Worm (Caenorhabditis elegans) whole organism, L1 larva: ENCODE data around the gene Y45G5AM.5.

Source experiments
- C16A3.4 ChIP-seq: fragments of 150-350 bp; optimal IDR thresholded peaks from 2 replicates; lab custom pipeline; 2014; ENCODE audit warnings: missing biosample characterization, missing genetic modification characterization
- C34B4.2 ChIP-seq: sonication (generic microtip); optimal IDR thresholded peaks from 2 replicates; lab custom pipeline; 2017; ENCODE audit warnings: mild to moderate bottlenecking, missing genetic modification characterization, missing compliant biosample characterization
- Y116A8C.19 ChIP-seq: sonication (generic microtip); optimal IDR thresholded peaks from 2 replicates; lab custom pipeline; 2016; ENCODE audit warnings: missing compliant biosample characterization, missing genetic modification characterization, borderline replicate concordance
- aha-1 ChIP-seq: fragments of 150-350 bp; optimal IDR thresholded peaks from 2 replicates; lab custom pipeline; 2014; ENCODE audit warnings: missing biosample characterization, missing genetic modification characterization
- ama-1 ChIP-seq: fragments of 150-350 bp; optimal IDR thresholded peaks from 2 replicates; lab custom pipeline; 2014
- ceh-82 ChIP-seq, 3 experiments: fragments of 150-350 bp in 1 of 3; sonication (generic microtip) in 2 of 3; optimal IDR thresholded peaks; 2 replicates each; lab custom pipeline; 2014 to 2017; ENCODE audit warnings: missing biosample characterization in 3 of 3, missing genetic modification characterization in 3 of 3
- ceh-88 ChIP-seq: fragments of 200-800 bp; sonication (Bioruptor generic); IDR thresholded peaks from 2 replicates; pipeline ENCODE4 v1.3.6; 2022; ENCODE audit warnings: missing genetic modification characterization, missing compliant biosample characterization
- ceh-90 ChIP-seq: sonication (generic microtip); optimal IDR thresholded peaks from 2 replicates; lab custom pipeline; 2016; ENCODE audit warnings: missing genetic modification characterization, missing compliant biosample characterization
- ces-1 ChIP-seq: fragments of 150-350 bp; optimal IDR thresholded peaks from 2 replicates; lab custom pipeline; 2014; ENCODE audit warnings: missing biosample characterization, missing genetic modification reagents, missing genetic modification characterization
- efl-1 ChIP-seq, 4 experiments: fragments of 150-350 bp; optimal IDR thresholded peaks in 3 of 4; peaks in 1 of 4; 1 replicate in 1 of 4; 2 replicates in 3 of 4; lab custom pipeline; 2014; ENCODE audit warnings: missing biosample characterization in 2 of 4, missing genetic modification characterization in 2 of 4, missing genetic modification reagents in 2 of 4
- efl-3 ChIP-seq: fragments of 200-800 bp; sonication (Bioruptor generic); optimal IDR thresholded peaks from 2 replicates; lab custom pipeline; 2018; ENCODE audit warnings: mild to moderate bottlenecking, missing genetic modification characterization, missing compliant biosample characterization
- elt-3 ChIP-seq, 6 experiments: fragments of 150-350 bp in 1 of 6; sonication (generic microtip); optimal IDR thresholded peaks; 2 replicates each; lab custom pipeline; 2017 to 2018; ENCODE audit warnings: missing biosample characterization in 6 of 6, missing genetic modification characterization in 6 of 6, inconsistent platforms in 1 of 6
- fkh-10 ChIP-seq: sonication (generic microtip); optimal IDR thresholded peaks from 2 replicates; lab custom pipeline; 2017; ENCODE audit warnings: missing biosample characterization, missing genetic modification reagents, missing genetic modification characterization
- fkh-4 ChIP-seq: sonication (generic microtip); optimal IDR thresholded peaks from 2 replicates; lab custom pipeline; 2016; ENCODE audit warnings: missing compliant biosample characterization, missing genetic modification characterization, borderline replicate concordance
- fkh-8 ChIP-seq: sonication (generic microtip); optimal IDR thresholded peaks from 2 replicates; lab custom pipeline; 2016; ENCODE audit warnings: mild to moderate bottlenecking, missing genetic modification characterization, missing compliant biosample characterization
- hlh-17 ChIP-seq: fragments of 200-800 bp; sonication (Bioruptor generic); optimal IDR thresholded peaks from 2 replicates; lab custom pipeline; 2018; ENCODE audit warnings: missing genetic modification characterization, mild to moderate bottlenecking, missing compliant biosample characterization, moderate library complexity, borderline replicate concordance
- hlh-4 ChIP-seq: sonication (generic microtip); optimal IDR thresholded peaks from 2 replicates; lab custom pipeline; 2016; ENCODE audit warnings: mild to moderate bottlenecking, missing genetic modification characterization, missing compliant biosample characterization
- irx-1 ChIP-seq: sonication (generic microtip); optimal IDR thresholded peaks from 2 replicates; lab custom pipeline; 2016; ENCODE audit warnings: missing genetic modification characterization, missing compliant biosample characterization
- isw-1 ChIP-seq: fragments of 200-800 bp; sonication (Bioruptor generic); IDR thresholded peaks from 2 replicates; pipeline ENCODE4 v1.3.6; 2022; ENCODE audit warnings: missing genetic modification characterization, missing compliant biosample characterization
- jun-1 ChIP-seq: fragments of 150-350 bp; optimal IDR thresholded peaks from 2 replicates; lab custom pipeline; 2014; ENCODE audit warnings: missing biosample characterization, missing genetic modification reagents, missing genetic modification characterization
- lin-13 ChIP-seq: fragments of 150-350 bp; optimal IDR thresholded peaks from 2 replicates; lab custom pipeline; 2014; ENCODE audit warnings: missing biosample characterization, missing genetic modification reagents, missing genetic modification characterization
- lin-39 ChIP-seq: fragments of 150-350 bp; optimal IDR thresholded peaks from 2 replicates; lab custom pipeline; 2014; ENCODE audit warnings: missing biosample characterization, missing genetic modification reagents, missing genetic modification characterization
- lir-3 ChIP-seq: sonication (generic microtip); optimal IDR thresholded peaks from 2 replicates; lab custom pipeline; 2016; ENCODE audit warnings: mild to moderate bottlenecking, missing genetic modification characterization, moderate library complexity, missing compliant biosample characterization; ENCODE audit not compliant: poor library complexity
- lsy-2 ChIP-seq, 2 experiments: fragments of 150-350 bp; optimal IDR thresholded peaks; 2 replicates each; lab custom pipeline; 2014; ENCODE audit warnings: missing biosample characterization in 2 of 2, missing genetic modification characterization in 2 of 2
- mab-9 ChIP-seq: fragments of 200-800 bp; sonication (Bioruptor generic); IDR thresholded peaks from 2 replicates; pipeline ENCODE4 v1.3.6; 2022; ENCODE audit warnings: missing genetic modification reagents, missing genetic modification characterization, missing compliant biosample characterization
- mef-2 ChIP-seq: fragments of 150-350 bp; optimal IDR thresholded peaks from 2 replicates; lab custom pipeline; 2014; ENCODE audit warnings: missing biosample characterization, missing genetic modification characterization
- nhr-11 ChIP-seq: fragments of 150-350 bp; optimal IDR thresholded peaks from 2 replicates; lab custom pipeline; 2014; ENCODE audit warnings: missing biosample characterization, missing genetic modification characterization
- nhr-19 ChIP-seq: fragments of 200-800 bp; sonication (Bioruptor generic); conservative IDR thresholded peaks from 2 replicates; pipeline ENCODE4 v1.3.6; 2022; ENCODE audit warnings: missing genetic modification characterization, missing compliant biosample characterization
- nhr-28 ChIP-seq: fragments of 150-350 bp; optimal IDR thresholded peaks from 2 replicates; lab custom pipeline; 2014; ENCODE audit warnings: missing biosample characterization, missing genetic modification characterization
- nhr-47 ChIP-seq: sonication (generic microtip); optimal IDR thresholded peaks from 2 replicates; lab custom pipeline; 2016; ENCODE audit warnings: mild to moderate bottlenecking, missing genetic modification characterization, moderate library complexity, missing compliant biosample characterization
- nhr-76 ChIP-seq: sonication (generic microtip); optimal IDR thresholded peaks from 2 replicates; lab custom pipeline; 2017; ENCODE audit warnings: missing biosample characterization, missing genetic modification characterization
- nhr-77 ChIP-seq: fragments of 150-350 bp; optimal IDR thresholded peaks from 2 replicates; lab custom pipeline; 2014; ENCODE audit warnings: missing biosample characterization, missing genetic modification characterization
- nhr-90 ChIP-seq: sonication (generic microtip); optimal IDR thresholded peaks from 2 replicates; lab custom pipeline; 2016; ENCODE audit warnings: mild to moderate bottlenecking, missing genetic modification characterization, missing compliant biosample characterization; ENCODE audit not compliant: poor library complexity
- pag-3 ChIP-seq: sonication (generic microtip); optimal IDR thresholded peaks from 2 replicates; lab custom pipeline; 2017; ENCODE audit warnings: missing genetic modification characterization, mild to moderate bottlenecking, missing compliant biosample characterization, antibody characterized with exemption, borderline replicate concordance; ENCODE audit not compliant: insufficient read depth
- pqm-1 ChIP-seq: sonication (generic microtip); optimal IDR thresholded peaks from 3 replicates; lab custom pipeline; 2017; ENCODE audit warnings: missing biosample characterization, missing genetic modification characterization
- skn-1 ChIP-seq: fragments of 150-350 bp; optimal IDR thresholded peaks from 2 replicates; lab custom pipeline; 2014; ENCODE audit warnings: missing biosample characterization, missing genetic modification characterization
- snu-23 ChIP-seq: sonication (generic microtip); optimal IDR thresholded peaks from 2 replicates; lab custom pipeline; 2016; ENCODE audit warnings: missing genetic modification characterization, missing compliant biosample characterization
- sox-4 ChIP-seq: sonication (generic microtip); optimal IDR thresholded peaks from 2 replicates; lab custom pipeline; 2016; ENCODE audit warnings: missing genetic modification characterization, missing compliant biosample characterization
- sptf-1 ChIP-seq: fragments of 150-350 bp; optimal IDR thresholded peaks from 2 replicates; lab custom pipeline; 2014; ENCODE audit warnings: missing biosample characterization, missing genetic modification characterization
- sup-37 ChIP-seq: fragments of 200-800 bp; sonication (Bioruptor generic); optimal IDR thresholded peaks from 2 replicates; lab custom pipeline; 2018; ENCODE audit warnings: mild to moderate bottlenecking, missing genetic modification characterization, missing compliant biosample characterization
- swsn-7 ChIP-seq: sonication (generic microtip); optimal IDR thresholded peaks from 2 replicates; lab custom pipeline; 2016; ENCODE audit warnings: missing genetic modification characterization, missing compliant biosample characterization
- tbx-2 ChIP-seq: sonication (generic microtip); optimal IDR thresholded peaks from 2 replicates; lab custom pipeline; 2016; ENCODE audit warnings: missing genetic modification characterization, missing compliant biosample characterization
- tlp-1 ChIP-seq: fragments of 150-350 bp; optimal IDR thresholded peaks from 2 replicates; lab custom pipeline; 2014; ENCODE audit warnings: missing biosample characterization, missing genetic modification characterization
- unc-130 ChIP-seq: fragments of 150-350 bp; optimal IDR thresholded peaks from 2 replicates; lab custom pipeline; 2017; ENCODE audit warnings: missing biosample characterization, missing genetic modification characterization, inconsistent platforms
- unc-30 ChIP-seq: sonication (generic microtip); optimal IDR thresholded peaks from 2 replicates; lab custom pipeline; 2017; ENCODE audit warnings: missing biosample characterization, missing genetic modification characterization
- unc-62 ChIP-seq: fragments of 150-350 bp; optimal IDR thresholded peaks from 2 replicates; lab custom pipeline; 2014; ENCODE audit warnings: missing biosample characterization, missing genetic modification reagents, missing genetic modification characterization
- unc-86 ChIP-seq: sonication (generic microtip); optimal IDR thresholded peaks from 2 replicates; lab custom pipeline; 2016; ENCODE audit warnings: missing genetic modification characterization, missing compliant biosample characterization
- unc-98 ChIP-seq: fragments of 200-800 bp; sonication (Bioruptor generic); IDR thresholded peaks from 2 replicates; pipeline ENCODE4 v1.3.6; 2022; ENCODE audit warnings: missing genetic modification characterization, missing compliant biosample characterization
- vab-15 ChIP-seq: sonication (generic microtip); optimal IDR thresholded peaks from 2 replicates; lab custom pipeline; 2017; ENCODE audit warnings: missing genotype, mild to moderate bottlenecking, missing genetic modification characterization, missing compliant biosample characterization
- zag-1 ChIP-seq: fragments of 150-350 bp; optimal IDR thresholded peaks from 2 replicates; lab custom pipeline; 2014; ENCODE audit warnings: missing biosample characterization, missing genetic modification characterization
- zip-4 ChIP-seq: fragments of 200-800 bp; sonication (Bioruptor generic); optimal IDR thresholded peaks from 2 replicates; lab custom pipeline; 2018; ENCODE audit warnings: mild to moderate bottlenecking, missing genetic modification characterization, moderate library complexity, missing compliant biosample characterization
- ztf-11 ChIP-seq, 2 experiments: sonication (generic microtip); optimal IDR thresholded peaks; 2 replicates each; lab custom pipeline; 2016 to 2017; ENCODE audit warnings: missing genetic modification characterization in 2 of 2, missing biosample characterization in 1 of 2, missing compliant biosample characterization in 1 of 2
- ztf-4 ChIP-seq: fragments of 150-350 bp; optimal IDR thresholded peaks from 2 replicates; lab custom pipeline; 2014; ENCODE audit warnings: missing biosample characterization, missing genetic modification characterization

Y45G5AM.5 gene

ce11 chrV:4131471-4131939 lies 28.7 kb upstream of the Y45G5AM.5 start, which contains the start of gene nhr-57:
nhr-57 (plus strand) TSS chrV:4131889.
- TF ChIP-seq swsn-7 (peak; percentile 51), unc-130 (peak; percentile 20), Y116A8C.19 (tag; lab: Kevin White, UChicago) (no peak), zip-4 (no peak), mef-2 (tag; lab: Kevin White, UChicago) (no peak), aha-1 (tag; lab: Kevin White, UChicago) (peak; percentile 100), zag-1 (no peak), pag-3 (no peak), ztf-4 (tag; lab: Kevin White, UChicago) (peak; percentile 20), hlh-17 (GFP tag; lab: Kevin White, UChicago) (no peak), lin-39 (tag; lab: Kevin White, UChicago) (no peak), C34B4.2 (tag; lab: Kevin White, UChicago) (no peak), efl-3 (no peak), ama-1 (lab: Kevin White, UChicago) (no peak), fkh-8 (tag; lab: Kevin White, UChicago) (peak; percentile 51), nhr-77 (peak; percentile 83), tlp-1 (tag; lab: Kevin White, UChicago) (no peak), isw-1 (GFP tag; lab: Robert Waterston, UW) (no peak), nhr-90 (peak; percentile 79), jun-1 (tag; lab: Kevin White, UChicago) (peak; percentile 26), C16A3.4 (peak; percentile 59), nhr-11 (tag; lab: Kevin White, UChicago) (no peak), unc-86 (tag; lab: Kevin White, UChicago) (no peak), nhr-19 (GFP tag; lab: Robert Waterston, UW) (peak; percentile 79), unc-62 (GFP tag; lab: Kevin White, UChicago) (no peak), unc-98 (no peak), irx-1 (tag; lab: Kevin White, UChicago) (peak; percentile 57), ceh-90 (tag; lab: Kevin White, UChicago) (no peak), ces-1 (GFP tag; lab: Kevin White, UChicago) (no peak), fkh-4 (tag; lab: Kevin White, UChicago) (no peak), tbx-2 (tag; lab: Kevin White, UChicago) (peak; percentile 74), ztf-11 (tag; optimal IDR thresholded peaks at IDR 0.05; lab: Kevin White, UChicago) (no peak), ceh-82 (tag; optimal IDR thresholded peaks at IDR 0.05; lab: Kevin White, UChicago) (peak in 1 of 3 experiments; percentile 32), efl-1 (optimal IDR thresholded peaks at IDR 0.05; lab: Kevin White, UChicago) (peak; percentile 50 to 54), efl-1 (GFP tag; optimal IDR thresholded peaks at IDR 0.05 in 1 of 2; lab: Kevin White, UChicago) (peak in 1 of 2 experiments; percentile 92), hlh-4 (tag; lab: Kevin White, UChicago) (no peak), nhr-47 (tag; lab: Kevin White, UChicago) (peak; percentile 64), skn-1 (peak; percentile 92), nhr-76 (tag; lab: Kevin White, UChicago) (no peak), ceh-88 (0 out of 2 replicates have a peak, but pooled peaks have one; percentile 24), mab-9 (GFP tag; lab: Robert Waterston, UW) (no peak), sup-37 (GFP tag; lab: Kevin White, UChicago) (peak; percentile 54), elt-3 (tag; optimal IDR thresholded peaks at IDR 0.05; lab: Kevin White, UChicago) (peak in 3 of 6 experiments; percentile 39 to 98 (median 89)), fkh-10 (GFP tag; lab: Kevin White, UChicago) (no peak), nhr-28 (no peak), sox-4 (tag; lab: Kevin White, UChicago) (no peak), lin-13 (GFP tag; lab: Kevin White, UChicago) (peak; percentile 9), pqm-1 (no peak), snu-23 (GFP tag; lab: Kevin White, UChicago) (peak; percentile 76), lsy-2 (tag; optimal IDR thresholded peaks at IDR 0.05; lab: Kevin White, UChicago) (no peak), sptf-1 (no peak), lir-3 (tag; lab: Kevin White, UChicago) (peak; percentile 53), unc-30 (tag; lab: Kevin White, UChicago) (no peak), vab-15 (tag; lab: Kevin White, UChicago) (no peak)
